Fruit fly (Drosophila melanogaster): ENCODE measurements around the gene CG32276.

Gene CG32276

dm6 chr3L:3178530-3179096, 20.2 kb downstream of the CG32276 start, which contains the start of the genes MnM and Girdin:
Gene MnM, minus strand, starts transcription at chr3L:3178580.
Gene Girdin, plus strand, starts transcription at chr3L:3178930.
- TF ChIP-seq sv (GFP tag; optimal IDR thresholded peaks at IDR 0.05), result peak; percentile 67
- TF ChIP-seq usp (GFP tag; optimal IDR thresholded peaks at IDR 0.05), result no peak
- no peak for TF ChIP-seq N (GFP tag; optimal IDR thresholded peaks at IDR 0.05)
- TF ChIP-seq Dif (GFP tag; optimal IDR thresholded peaks at IDR 0.05; ENCODE audit: partially characterized antibody), result no peak
- peak; percentile 12 for TF ChIP-seq GATAd (GFP tag; optimal IDR thresholded peaks at IDR 0.05)
- no peak for TF ChIP-seq Hr78 (GFP tag; optimal IDR thresholded peaks at IDR 0.05)
- TF ChIP-seq woc (GFP tag; optimal IDR thresholded peaks at IDR 0.05), result peak; percentile 89
- TF ChIP-seq brk (GFP tag; optimal IDR thresholded peaks at IDR 0.05), result no peak
- peak; percentile 73 for TF ChIP-seq br (GFP tag; optimal IDR thresholded peaks at IDR 0.05)
- no peak for TF ChIP-seq lola (GFP tag; optimal IDR thresholded peaks at IDR 0.05)
- no peak for TF ChIP-seq Dfd (GFP tag; optimal IDR thresholded peaks at IDR 0.05)
- no peak for TF ChIP-seq Mio (GFP tag; optimal IDR thresholded peaks at IDR 0.05)
- TF ChIP-seq Vsx2 (GFP tag; optimal IDR thresholded peaks at IDR 0.05; ENCODE audit: partially characterized antibody), result no peak
- peak; percentile 55 for TF ChIP-seq OdsH (GFP tag; optimal IDR thresholded peaks at IDR 0.05)
- TF ChIP-seq psq (GFP tag; optimal IDR thresholded peaks at IDR 0.05), result no peak
- no peak for TF ChIP-seq pan (optimal IDR thresholded peaks at IDR 0.05)
- no peak for TF ChIP-seq rgr (GFP tag; optimal IDR thresholded peaks at IDR 0.05)
- peak; percentile 65 for TF ChIP-seq HLH106 (tag; optimal IDR thresholded peaks at IDR 0.05)
- TF ChIP-seq ey (GFP tag; optimal IDR thresholded peaks at IDR 0.05), result peak; percentile 69
- no peak for TF ChIP-seq Rel (GFP tag; optimal IDR thresholded peaks at IDR 0.05)
- no peak for TF ChIP-seq Rel (tag; optimal IDR thresholded peaks at IDR 0.05)
- peak; percentile 70 for TF ChIP-seq fru (GFP tag; optimal IDR thresholded peaks at IDR 0.05)
- no peak for TF ChIP-seq Jra (GFP tag; optimal IDR thresholded peaks at IDR 0.05)
- TF ChIP-seq sage (GFP tag; optimal IDR thresholded peaks at IDR 0.05), result no peak
- peak; percentile 57 for TF ChIP-seq Hr83 (GFP tag; optimal IDR thresholded peaks at IDR 0.05; ENCODE audit: poor library complexity, severe bottlenecking)
- TF ChIP-seq tai (GFP tag; optimal IDR thresholded peaks at IDR 0.05), result no peak
- no peak for TF ChIP-seq CG32264 (GFP tag; optimal IDR thresholded peaks at IDR 0.05)
- TF ChIP-seq dmrt93B (GFP tag; optimal IDR thresholded peaks at IDR 0.05), result peak; percentile 19
- peak in 1 of 2 experiments; percentile 82 for TF ChIP-seq foxo (GFP tag; optimal IDR thresholded peaks at IDR 0.05)
- no peak for TF ChIP-seq dl (GFP tag; optimal IDR thresholded peaks at IDR 0.05; ENCODE audit: insufficient read depth in 1 of 2, partially characterized antibody in 2 of 2)
- TF ChIP-seq Myc (optimal IDR thresholded peaks at IDR 0.05), result peak; percentile 94
- no peak for TF ChIP-seq CG9705 (GFP tag; optimal IDR thresholded peaks at IDR 0.05)
- TF ChIP-seq h (GFP tag; optimal IDR thresholded peaks at IDR 0.05), result no peak
- TF ChIP-seq CrebA (GFP tag; optimal IDR thresholded peaks at IDR 0.05; ENCODE audit: borderline replicate concordance), result no peak
- no peak for TF ChIP-seq Sp1 (GFP tag; optimal IDR thresholded peaks at IDR 0.05)
- TF ChIP-seq Abd-B (GFP tag; optimal IDR thresholded peaks at IDR 0.05), result no peak
- TF ChIP-seq Hnf4 (GFP tag; optimal IDR thresholded peaks at IDR 0.05), result no peak
- no peak for TF ChIP-seq jim (GFP tag; optimal IDR thresholded peaks at IDR 0.05)
- TF ChIP-seq dsf (GFP tag; optimal IDR thresholded peaks at IDR 0.05; ENCODE audit: borderline replicate concordance), result no peak

DNA sequence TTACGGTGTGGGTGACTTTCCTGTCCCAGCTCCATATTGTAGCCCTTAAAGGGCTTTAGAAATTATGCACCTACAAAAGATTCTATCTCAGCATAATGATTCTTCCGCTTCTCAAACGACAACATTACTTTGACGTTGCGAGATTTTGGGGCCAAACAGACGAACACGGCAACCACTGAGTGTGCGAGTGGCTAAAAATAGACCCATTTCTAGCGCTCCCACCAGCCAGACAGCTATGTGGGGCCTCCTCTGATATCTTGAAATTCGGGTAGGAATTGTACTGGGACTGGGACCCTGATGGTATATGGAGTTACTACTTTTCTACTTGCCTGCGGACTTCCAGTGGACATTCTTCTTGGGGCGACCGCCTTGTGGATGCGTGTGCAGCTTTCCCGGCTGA, 21.0 kb downstream of the CG32276 start:
- no peak for TF ChIP-seq tai (GFP tag; optimal IDR thresholded peaks at IDR 0.05)

DNA sequence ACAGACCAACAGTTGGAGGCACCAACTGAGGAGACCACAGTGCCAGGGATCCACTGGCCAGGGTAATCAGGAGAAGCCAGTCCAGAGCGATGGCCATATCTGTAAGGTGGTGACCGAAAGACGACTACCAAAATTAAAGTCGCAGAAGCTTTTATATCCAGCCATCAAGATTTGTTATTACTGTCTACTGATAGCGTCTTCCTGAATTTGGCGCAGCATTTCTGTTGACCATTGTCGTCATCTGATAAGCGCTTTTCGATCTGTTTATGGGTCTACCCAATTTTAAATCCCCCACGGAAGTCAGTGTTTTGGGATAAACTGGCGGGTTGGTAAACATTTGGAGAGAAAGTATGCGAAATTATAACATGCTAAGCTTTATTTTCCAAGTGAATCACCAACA, 26.4 kb downstream of the CG32276 start, which contains the start of gene CG14963:
CG14963 (minus strand) TSS at position 101 of the 400 bp plus-strand sequence.
- TF ChIP-seq Hr83 (GFP tag; optimal IDR thresholded peaks at IDR 0.05; ENCODE audit: poor library complexity, severe bottlenecking) (no peak), CrebA (GFP tag; optimal IDR thresholded peaks at IDR 0.05; ENCODE audit: borderline replicate concordance) (no peak), fru (GFP tag; optimal IDR thresholded peaks at IDR 0.05) (no peak), HLH106 (tag; optimal IDR thresholded peaks at IDR 0.05) (no peak), br (GFP tag; optimal IDR thresholded peaks at IDR 0.05) (no peak), pan (optimal IDR thresholded peaks at IDR 0.05) (no peak), jim (GFP tag; optimal IDR thresholded peaks at IDR 0.05) (no peak), lola (GFP tag; optimal IDR thresholded peaks at IDR 0.05) (no peak), woc (GFP tag; optimal IDR thresholded peaks at IDR 0.05) (no peak), Dfd (GFP tag; optimal IDR thresholded peaks at IDR 0.05) (no peak), brk (GFP tag; optimal IDR thresholded peaks at IDR 0.05) (no peak), CG9705 (GFP tag; optimal IDR thresholded peaks at IDR 0.05) (no peak), sv (GFP tag; optimal IDR thresholded peaks at IDR 0.05) (no peak)
